Worm (Caenorhabditis elegans) whole organism, L1 larva: ENCODE results near the gene crn-2.

Experiments used
- C34B4.2 ChIP-seq: sonication (generic microtip); optimal IDR thresholded peaks from 2 replicates; lab custom pipeline; 2017; ENCODE audit warnings: mild to moderate bottlenecking, missing genetic modification characterization, missing compliant biosample characterization
- ama-1 ChIP-seq: fragments of 150-350 bp; optimal IDR thresholded peaks from 2 replicates; lab custom pipeline; 2014
- blmp-1 ChIP-seq: fragments of 150-350 bp; optimal IDR thresholded peaks from 2 replicates; lab custom pipeline; 2014; ENCODE audit warnings: missing biosample characterization, missing genetic modification characterization
- ceh-63 ChIP-seq: fragments of 200-800 bp; sonication (Bioruptor generic); optimal IDR thresholded peaks from 2 replicates; lab custom pipeline; 2018; ENCODE audit warnings: mild to moderate bottlenecking, missing genetic modification characterization, missing compliant biosample characterization
- ceh-82 ChIP-seq, 3 experiments: fragments of 150-350 bp in 1 of 3; sonication (generic microtip) in 2 of 3; optimal IDR thresholded peaks; 2 replicates each; lab custom pipeline; 2014 to 2017; ENCODE audit warnings: missing biosample characterization in 3 of 3, missing genetic modification characterization in 3 of 3
- dpl-1 ChIP-seq, 3 experiments: fragments of 150-350 bp in 2 of 3; sonication (generic microtip) in 1 of 3; optimal IDR thresholded peaks; 2 replicates each; lab custom pipeline; 2014 to 2017; ENCODE audit warnings: missing biosample characterization in 3 of 3, missing genetic modification characterization in 3 of 3, missing genetic modification reagents in 3 of 3
- efl-1 ChIP-seq, 4 experiments: fragments of 150-350 bp; optimal IDR thresholded peaks in 3 of 4; peaks in 1 of 4; 1 replicate in 1 of 4; 2 replicates in 3 of 4; lab custom pipeline; 2014; ENCODE audit warnings: missing biosample characterization in 2 of 4, missing genetic modification characterization in 2 of 4, missing genetic modification reagents in 2 of 4
- egl-13 ChIP-seq: sonication (generic microtip); optimal IDR thresholded peaks from 2 replicates; lab custom pipeline; 2016; ENCODE audit warnings: missing genotype, missing genetic modification reagents, missing genetic modification characterization, missing compliant biosample characterization
- elt-2 ChIP-seq: sonication (generic microtip); optimal IDR thresholded peaks from 2 replicates; lab custom pipeline; 2016; ENCODE audit warnings: missing genetic modification characterization, mild to moderate bottlenecking, inconsistent platforms, missing compliant biosample characterization, missing genetic modification reagents
- ets-5 ChIP-seq: fragments of 200-800 bp; sonication (Bioruptor generic); IDR thresholded peaks from 2 replicates; pipeline ENCODE4 v1.3.6; 2022; ENCODE audit warnings: missing genetic modification characterization, missing compliant biosample characterization
- fkh-10 ChIP-seq: sonication (generic microtip); optimal IDR thresholded peaks from 2 replicates; lab custom pipeline; 2017; ENCODE audit warnings: missing biosample characterization, missing genetic modification reagents, missing genetic modification characterization
- fkh-4 ChIP-seq: sonication (generic microtip); optimal IDR thresholded peaks from 2 replicates; lab custom pipeline; 2016; ENCODE audit warnings: missing compliant biosample characterization, missing genetic modification characterization, borderline replicate concordance
- fkh-8 ChIP-seq: sonication (generic microtip); optimal IDR thresholded peaks from 2 replicates; lab custom pipeline; 2016; ENCODE audit warnings: mild to moderate bottlenecking, missing genetic modification characterization, missing compliant biosample characterization
- grh-1 ChIP-seq: fragments of 200-800 bp; sonication (Bioruptor generic); IDR thresholded peaks from 2 replicates; pipeline ENCODE4 v1.3.6; 2022; ENCODE audit warnings: missing genetic modification reagents, missing genetic modification characterization, missing compliant biosample characterization
- hpl-2 ChIP-seq: fragments of 150-350 bp; optimal IDR thresholded peaks from 2 replicates; lab custom pipeline; 2014; ENCODE audit warnings: missing biosample characterization, missing genetic modification reagents, missing genetic modification characterization
- jun-1 ChIP-seq: fragments of 150-350 bp; optimal IDR thresholded peaks from 2 replicates; lab custom pipeline; 2014; ENCODE audit warnings: missing biosample characterization, missing genetic modification reagents, missing genetic modification characterization
- lin-13 ChIP-seq: fragments of 150-350 bp; optimal IDR thresholded peaks from 2 replicates; lab custom pipeline; 2014; ENCODE audit warnings: missing biosample characterization, missing genetic modification reagents, missing genetic modification characterization
- lin-14 ChIP-seq: fragments of 200-800 bp; sonication (Bioruptor generic); optimal IDR thresholded peaks from 2 replicates; lab custom pipeline; 2018; ENCODE audit warnings: mild to moderate bottlenecking, missing genetic modification characterization, moderate library complexity, missing compliant biosample characterization
- lin-35 ChIP-seq, 2 experiments: fragments of 150-350 bp; optimal IDR thresholded peaks; 2 replicates each; lab custom pipeline; 2014; ENCODE audit warnings: missing biosample characterization in 2 of 2, missing genetic modification characterization in 2 of 2, missing genetic modification reagents in 2 of 2
- lin-39 ChIP-seq: fragments of 150-350 bp; optimal IDR thresholded peaks from 2 replicates; lab custom pipeline; 2014; ENCODE audit warnings: missing biosample characterization, missing genetic modification reagents, missing genetic modification characterization
- lir-3 ChIP-seq: sonication (generic microtip); optimal IDR thresholded peaks from 2 replicates; lab custom pipeline; 2016; ENCODE audit warnings: mild to moderate bottlenecking, missing genetic modification characterization, moderate library complexity, missing compliant biosample characterization; ENCODE audit not compliant: poor library complexity
- lsy-2 ChIP-seq, 2 experiments: fragments of 150-350 bp; optimal IDR thresholded peaks; 2 replicates each; lab custom pipeline; 2014; ENCODE audit warnings: missing biosample characterization in 2 of 2, missing genetic modification characterization in 2 of 2
- mab-9 ChIP-seq: fragments of 200-800 bp; sonication (Bioruptor generic); IDR thresholded peaks from 2 replicates; pipeline ENCODE4 v1.3.6; 2022; ENCODE audit warnings: missing genetic modification reagents, missing genetic modification characterization, missing compliant biosample characterization
- mdl-1 ChIP-seq, 2 experiments: fragments of 150-350 bp; optimal IDR thresholded peaks; 2 replicates each; lab custom pipeline; 2014 to 2017; ENCODE audit warnings: missing biosample characterization in 2 of 2, missing genetic modification characterization in 2 of 2, inconsistent platforms in 1 of 2
- mef-2 ChIP-seq: fragments of 150-350 bp; optimal IDR thresholded peaks from 2 replicates; lab custom pipeline; 2014; ENCODE audit warnings: missing biosample characterization, missing genetic modification characterization
- mep-1 ChIP-seq: fragments of 150-350 bp; optimal IDR thresholded peaks from 2 replicates; lab custom pipeline; 2014; ENCODE audit warnings: missing biosample characterization, missing genetic modification characterization
- nhr-20 ChIP-seq: sonication (generic microtip); optimal IDR thresholded peaks from 2 replicates; lab custom pipeline; 2016; ENCODE audit warnings: mild to moderate bottlenecking, missing genetic modification characterization, missing compliant biosample characterization
- nhr-47 ChIP-seq: sonication (generic microtip); optimal IDR thresholded peaks from 2 replicates; lab custom pipeline; 2016; ENCODE audit warnings: mild to moderate bottlenecking, missing genetic modification characterization, moderate library complexity, missing compliant biosample characterization
- nhr-71 ChIP-seq: sonication (generic microtip); optimal IDR thresholded peaks from 2 replicates; lab custom pipeline; 2016; ENCODE audit warnings: mild to moderate bottlenecking, missing genetic modification characterization, moderate library complexity, missing compliant biosample characterization
- nhr-76 ChIP-seq: sonication (generic microtip); optimal IDR thresholded peaks from 2 replicates; lab custom pipeline; 2017; ENCODE audit warnings: missing biosample characterization, missing genetic modification characterization
- nhr-77 ChIP-seq: fragments of 150-350 bp; optimal IDR thresholded peaks from 2 replicates; lab custom pipeline; 2014; ENCODE audit warnings: missing biosample characterization, missing genetic modification characterization
- nhr-90 ChIP-seq: sonication (generic microtip); optimal IDR thresholded peaks from 2 replicates; lab custom pipeline; 2016; ENCODE audit warnings: mild to moderate bottlenecking, missing genetic modification characterization, missing compliant biosample characterization; ENCODE audit not compliant: poor library complexity
- pqm-1 ChIP-seq: sonication (generic microtip); optimal IDR thresholded peaks from 3 replicates; lab custom pipeline; 2017; ENCODE audit warnings: missing biosample characterization, missing genetic modification characterization
- rnt-1 ChIP-seq: sonication (generic microtip); optimal IDR thresholded peaks from 2 replicates; lab custom pipeline; 2016; ENCODE audit warnings: mild to moderate bottlenecking, missing genetic modification characterization, moderate library complexity, missing compliant biosample characterization
- skn-1 ChIP-seq: fragments of 150-350 bp; optimal IDR thresholded peaks from 2 replicates; lab custom pipeline; 2014; ENCODE audit warnings: missing biosample characterization, missing genetic modification characterization
- snpc-4 ChIP-seq: fragments of 150-350 bp; optimal IDR thresholded peaks from 2 replicates; lab custom pipeline; 2014; ENCODE audit warnings: missing biosample characterization, missing genetic modification characterization
- swsn-7 ChIP-seq: sonication (generic microtip); optimal IDR thresholded peaks from 2 replicates; lab custom pipeline; 2016; ENCODE audit warnings: missing genetic modification characterization, missing compliant biosample characterization
- tbx-2 ChIP-seq: sonication (generic microtip); optimal IDR thresholded peaks from 2 replicates; lab custom pipeline; 2016; ENCODE audit warnings: missing genetic modification characterization, missing compliant biosample characterization
- tlp-1 ChIP-seq: fragments of 150-350 bp; optimal IDR thresholded peaks from 2 replicates; lab custom pipeline; 2014; ENCODE audit warnings: missing biosample characterization, missing genetic modification characterization
- unc-62 ChIP-seq: fragments of 150-350 bp; optimal IDR thresholded peaks from 2 replicates; lab custom pipeline; 2014; ENCODE audit warnings: missing biosample characterization, missing genetic modification reagents, missing genetic modification characterization
- xbp-1 ChIP-seq: sonication (generic microtip); optimal IDR thresholded peaks from 2 replicates; lab custom pipeline; 2016; ENCODE audit warnings: missing genetic modification characterization, missing compliant biosample characterization
- zag-1 ChIP-seq: fragments of 150-350 bp; optimal IDR thresholded peaks from 2 replicates; lab custom pipeline; 2014; ENCODE audit warnings: missing biosample characterization, missing genetic modification characterization
- zip-4 ChIP-seq: fragments of 200-800 bp; sonication (Bioruptor generic); optimal IDR thresholded peaks from 2 replicates; lab custom pipeline; 2018; ENCODE audit warnings: mild to moderate bottlenecking, missing genetic modification characterization, moderate library complexity, missing compliant biosample characterization
- ztf-4 ChIP-seq: fragments of 150-350 bp; optimal IDR thresholded peaks from 2 replicates; lab custom pipeline; 2014; ENCODE audit warnings: missing biosample characterization, missing genetic modification characterization

Gene crn-2

ce11 chrV:5571691-5572090 is 22.7 kb upstream of the crn-2 start:
- TF ChIP-seq fkh-8 (tag; lab: Kevin White, UChicago) (peak; percentile 29), swsn-7 (tag; lab: Kevin White, UChicago) (no peak), fkh-10 (GFP tag; lab: Kevin White, UChicago) (peak; percentile 90), egl-13 (peak; percentile 19), lin-39 (tag; lab: Kevin White, UChicago) (no peak), lin-14 (GFP tag; lab: Kevin White, UChicago) (peak; percentile 60), nhr-71 (tag; lab: Kevin White, UChicago) (peak; percentile 8), nhr-47 (no peak), mep-1 (no peak)

- TF ChIP-seq fkh-8 (tag; lab: Kevin White, UChicago) (no peak), mef-2 (no peak), ceh-82 (tag; optimal IDR thresholded peaks at IDR 0.05; lab: Kevin White, UChicago) (peak in 1 of 3 experiments; percentile 39), nhr-76 (tag; lab: Kevin White, UChicago) (no peak), hpl-2 (peak; percentile 54), tlp-1 (tag; lab: Kevin White, UChicago) (no peak), fkh-4 (tag; lab: Kevin White, UChicago) (no peak), jun-1 (tag; lab: Kevin White, UChicago) (peak; percentile 41), skn-1 (tag; lab: Kevin White, UChicago) (peak; percentile 82), lin-14 (GFP tag; lab: Kevin White, UChicago) (peak; percentile 12), ama-1 (lab: Kevin White, UChicago) (no peak), C34B4.2 (tag; lab: Kevin White, UChicago) (no peak), lin-35 (GFP tag; optimal IDR thresholded peaks at IDR 0.05; lab: Kevin White, UChicago) (peak in 1 of 2 experiments; percentile 67), snpc-4 (tag; lab: Kevin White, UChicago) (peak; percentile 97), grh-1 (GFP tag; lab: Robert Waterston, UW) (no peak), nhr-77 (tag; lab: Kevin White, UChicago) (peak; percentile 53), lin-13 (GFP tag; lab: Kevin White, UChicago) (no peak), nhr-71 (tag; lab: Kevin White, UChicago) (peak; percentile 40), ets-5 (GFP tag; lab: Robert Waterston, UW) (no peak), zag-1 (tag; lab: Kevin White, UChicago) (no peak), nhr-20 (tag; lab: Kevin White, UChicago) (peak; percentile 53), unc-62 (GFP tag; lab: Kevin White, UChicago) (no peak), nhr-90 (peak; percentile 55), lsy-2 (tag; optimal IDR thresholded peaks at IDR 0.05; lab: Kevin White, UChicago) (peak in 1 of 2 experiments; percentile 36), tbx-2 (tag; lab: Kevin White, UChicago) (peak; percentile 20), zip-4 (GFP tag; lab: Kevin White, UChicago) (peak; percentile 49), dpl-1 (GFP tag; optimal IDR thresholded peaks at IDR 0.05; lab: Kevin White, UChicago) (peak in 1 of 3 experiments; percentile 35), ztf-4 (no peak), pqm-1 (peak; percentile 63), mab-9 (no peak), mdl-1 (tag; optimal IDR thresholded peaks at IDR 0.05; lab: Kevin White, UChicago) (peak in 1 of 2 experiments; percentile 30), lin-39 (tag; lab: Kevin White, UChicago) (no peak), xbp-1 (tag; lab: Kevin White, UChicago) (peak; percentile 26), rnt-1 (tag; lab: Kevin White, UChicago) (peak; percentile 14), swsn-7 (tag; lab: Kevin White, UChicago) (peak; percentile 7), nhr-47 (peak; percentile 50), blmp-1 (tag; lab: Kevin White, UChicago) (no peak), efl-1 (optimal IDR thresholded peaks at IDR 0.05; lab: Kevin White, UChicago) (peak; percentile 20 to 26), efl-1 (GFP tag; optimal IDR thresholded peaks at IDR 0.05 in 1 of 2; lab: Kevin White, UChicago) (peak in 1 of 2 experiments; percentile 50), lir-3 (tag; lab: Kevin White, UChicago) (no peak), ceh-63 (no peak), elt-2 (tag; lab: Kevin White, UChicago) (peak; percentile 87)
These were observed 18.4 kb upstream of the crn-2 start for ce11 chrV:5576008-5576407.
